Fruit fly (Drosophila melanogaster) whole organism, pupa: Measurements from ENCODE around the gene SMC3.
A peak's percentile ranks its signal among the peaks of the same experiment; 100 is the strongest.

Experiments used
- CG10348 ChIP-seq: fragments of 200-800 bp; sonication (Bioruptor generic); IDR thresholded peaks from 2 replicates; pipeline ENCODE4 v1.3.6; 2022; ENCODE audit warnings: missing biosample characterization, missing genetic modification characterization
- CG12605 ChIP-seq: fragments of 200-800 bp; sonication (Bioruptor generic); IDR thresholded peaks from 2 replicates; pipeline ENCODE4 v1.3.6; 2022; ENCODE audit warnings: missing biosample characterization, missing genetic modification characterization
- CG13204 ChIP-seq: fragments of 200-800 bp; sonication (Bioruptor generic); optimal IDR thresholded peaks from 2 replicates; lab custom pipeline; 2018; ENCODE audit warnings: missing biosample characterization, mild to moderate bottlenecking, missing genetic modification characterization, moderate library complexity
- CG14655 ChIP-seq: fragments of 200-800 bp; sonication (Bioruptor generic); optimal IDR thresholded peaks from 3 replicates; lab custom pipeline; 2017; ENCODE audit warnings: mild to moderate bottlenecking, missing biosample characterization, missing genetic modification reagents, missing genetic modification characterization
- CG15710 ChIP-seq: fragments of 200-800 bp; sonication (Bioruptor generic); optimal IDR thresholded peaks from 2 replicates; lab custom pipeline; 2018; ENCODE audit warnings: missing biosample characterization, mild to moderate bottlenecking, missing genetic modification characterization, moderate library complexity
- CG17806 ChIP-seq: fragments of 200-800 bp; sonication (Bioruptor generic); optimal IDR thresholded peaks from 2 replicates; lab custom pipeline; 2018; ENCODE audit warnings: missing biosample characterization, mild to moderate bottlenecking, missing genetic modification characterization, moderate library complexity
- CG32121 ChIP-seq: fragments of 200-800 bp; sonication (Bioruptor generic); IDR thresholded peaks from 2 replicates; pipeline ENCODE4 v1.3.6; 2022; ENCODE audit warnings: missing biosample characterization, missing genetic modification characterization
- CG34367 ChIP-seq: fragments of 200-800 bp; sonication (Bioruptor generic); optimal IDR thresholded peaks from 2 replicates; lab custom pipeline; 2018; ENCODE audit warnings: missing biosample characterization, mild to moderate bottlenecking, missing genetic modification characterization
- CG4496 ChIP-seq: fragments of 200-800 bp; sonication (Bioruptor generic); IDR thresholded peaks from 3 replicates; pipeline ENCODE4 v1.3.6; 2022; ENCODE audit warnings: missing biosample characterization, missing genetic modification characterization
- CG8159 ChIP-seq: fragments of 200-800 bp; sonication (Bioruptor generic); optimal IDR thresholded peaks from 3 replicates; lab custom pipeline; 2018; ENCODE audit warnings: missing biosample characterization, mild to moderate bottlenecking, missing genetic modification characterization, moderate library complexity
- CG8301 ChIP-seq: fragments of 200-800 bp; sonication (Bioruptor generic); optimal IDR thresholded peaks from 2 replicates; lab custom pipeline; 2018; ENCODE audit warnings: missing biosample characterization, mild to moderate bottlenecking, missing genetic modification characterization
- CG9948 ChIP-seq: fragments of 200-800 bp; sonication (Bioruptor generic); optimal IDR thresholded peaks from 2 replicates; lab custom pipeline; 2018; ENCODE audit warnings: missing biosample characterization, mild to moderate bottlenecking, missing genetic modification characterization, moderate library complexity
- D1 ChIP-seq: fragments of 200-800 bp; sonication (Bioruptor generic); optimal IDR thresholded peaks from 2 replicates; lab custom pipeline; 2018; ENCODE audit warnings: missing biosample characterization, mild to moderate bottlenecking, missing genetic modification characterization, moderate library complexity
- EcR ChIP-seq: fragments of 200-800 bp; sonication (Bioruptor generic); optimal IDR thresholded peaks from 3 replicates; lab custom pipeline; 2019; ENCODE audit warnings: missing biosample characterization, missing genetic modification characterization, mild to moderate bottlenecking, moderate library complexity, missing genetic modification reagents
- Ets98B ChIP-seq: fragments of 200-800 bp; sonication (Bioruptor generic); IDR thresholded peaks from 2 replicates; pipeline ENCODE4 v1.3.6; 2022; ENCODE audit warnings: missing biosample characterization, missing genetic modification characterization
- Pif1A ChIP-seq: fragments of 200-800 bp; sonication (Bioruptor generic); optimal IDR thresholded peaks from 3 replicates; lab custom pipeline; 2016; ENCODE audit warnings: missing biosample characterization, missing genetic modification characterization
- Pif1B ChIP-seq: fragments of 200-800 bp; sonication (Bioruptor generic); optimal IDR thresholded peaks from 3 replicates; lab custom pipeline; 2016; ENCODE audit warnings: missing biosample characterization, missing genetic modification characterization
- Snoo ChIP-seq: fragments of 200-800 bp; sonication (Bioruptor generic); optimal IDR thresholded peaks from 3 replicates; lab custom pipeline; 2017; ENCODE audit warnings: missing biosample characterization, mild to moderate bottlenecking, missing genetic modification characterization, inconsistent platforms
- fd96Ca ChIP-seq: fragments of 200-800 bp; sonication (Bioruptor generic); IDR thresholded peaks from 3 replicates; pipeline ENCODE4 v1.3.6; 2022; ENCODE audit warnings: missing biosample characterization, missing genetic modification characterization
- gl ChIP-seq: fragments of 200-800 bp; sonication (Bioruptor generic); optimal IDR thresholded peaks from 2 replicates; lab custom pipeline; 2018; ENCODE audit warnings: missing biosample characterization, mild to moderate bottlenecking, missing genetic modification characterization
- rn ChIP-seq: fragments of 200-800 bp; sonication (Bioruptor generic); IDR thresholded peaks from 2 replicates; pipeline ENCODE4 v1.3.6; 2022; ENCODE audit warnings: missing biosample characterization, missing genetic modification characterization

SMC3 gene

dm6 chrX:16618724-16619123 lies 25.5 kb upstream of the SMC3 start:
- TF ChIP-seq Pif1A, result no peak
- no peak for TF ChIP-seq EcR (GFP tag; lab: Kevin White, UChicago)
- TF ChIP-seq CG8159 (tag; lab: Kevin White, UChicago), result no peak
- TF ChIP-seq CG34367 (tag; lab: Kevin White, UChicago), result no peak
- TF ChIP-seq CG17806, result no peak
- TF ChIP-seq fd96Ca (GFP tag; lab: Robert Waterston, UW), result no peak
- no peak for TF ChIP-seq gl (tag; lab: Kevin White, UChicago)
- no peak for TF ChIP-seq Snoo (tag; lab: Kevin White, UChicago)
- no peak for TF ChIP-seq CG14655 (GFP tag; lab: Kevin White, UChicago)
- TF ChIP-seq CG10348 (GFP tag; lab: Robert Waterston, UW), result no peak
- TF ChIP-seq rn (GFP tag; lab: Robert Waterston, UW), result no peak
- TF ChIP-seq D1 (tag; lab: Kevin White, UChicago), result no peak
- TF ChIP-seq CG4496 (GFP tag; lab: Robert Waterston, UW), result no peak
- TF ChIP-seq CG32121 (GFP tag; lab: Robert Waterston, UW), result no peak

- no peak for TF ChIP-seq gl (tag; lab: Kevin White, UChicago)
- no peak for TF ChIP-seq Ets98B (GFP tag; lab: Robert Waterston, UW)
- TF ChIP-seq CG13204, result no peak
- no peak for TF ChIP-seq CG12605 (GFP tag; lab: Robert Waterston, UW)
- TF ChIP-seq CG34367 (tag; lab: Kevin White, UChicago), result no peak
- no peak for TF ChIP-seq fd96Ca (GFP tag; lab: Robert Waterston, UW)
These were observed 23.8 kb upstream of the SMC3 start for dm6 chrX:16616773-16617738.

- TF ChIP-seq CG4496 (GFP tag; lab: Robert Waterston, UW), result no peak
- peak; percentile 40 for TF ChIP-seq CG13204
- TF ChIP-seq EcR (GFP tag; lab: Kevin White, UChicago), result peak; percentile 21
These were observed 17.4 kb upstream of the SMC3 start, which contains the start of gene mbt for dm6 chrX:16610601-16611058. mbt (plus strand) TSS chrX:16610685.

- TF ChIP-seq EcR (GFP tag; lab: Kevin White, UChicago), result peak; percentile 37
- TF ChIP-seq CG13204, result peak; percentile 0
- TF ChIP-seq fd96Ca (GFP tag; lab: Robert Waterston, UW), result no peak
These were observed 14.6 kb upstream of the SMC3 start for dm6 chrX:16607828-16608227.

dm6 chrX:16599770-16600169 lies 6.5 kb upstream of the SMC3 start:
- TF ChIP-seq rn (GFP tag; lab: Robert Waterston, UW) (peak; percentile 78), CG10348 (GFP tag; lab: Robert Waterston, UW) (no peak), CG34367 (tag; lab: Kevin White, UChicago) (peak; percentile 96), CG32121 (GFP tag; lab: Robert Waterston, UW) (peak; percentile 89), CG9948 (tag; lab: Kevin White, UChicago) (peak; percentile 85), CG15710 (tag; lab: Kevin White, UChicago) (peak; percentile 94), CG13204 (peak; percentile 98), EcR (GFP tag; lab: Kevin White, UChicago) (peak; percentile 69), Ets98B (GFP tag; lab: Robert Waterston, UW) (peak; percentile 91), fd96Ca (GFP tag; lab: Robert Waterston, UW) (peak; percentile 93), gl (tag; lab: Kevin White, UChicago) (peak; percentile 99), CG4496 (GFP tag; lab: Robert Waterston, UW) (peak; percentile 97), D1 (tag; lab: Kevin White, UChicago) (no peak), Snoo (tag; lab: Kevin White, UChicago) (peak; percentile 92), CG12605 (GFP tag; lab: Robert Waterston, UW) (peak; percentile 99), CG14655 (GFP tag; lab: Kevin White, UChicago) (peak; percentile 86), Pif1B (GFP tag; lab: Kevin White, UChicago) (peak; percentile 96), CG8301 (tag; lab: Kevin White, UChicago) (peak; percentile 76), Pif1A (peak; percentile 97), CG8159 (tag; lab: Kevin White, UChicago) (peak; percentile 92), CG17806 (peak; percentile 88)

- TF ChIP-seq D1 (tag; lab: Kevin White, UChicago) (no peak), Pif1B (GFP tag; lab: Kevin White, UChicago) (no peak), Pif1A (no peak), fd96Ca (GFP tag; lab: Robert Waterston, UW) (0 out of 3 replicates have a peak, but pooled peaks have one; percentile 12), CG8159 (tag; lab: Kevin White, UChicago) (no peak), CG15710 (tag; lab: Kevin White, UChicago) (no peak)
These were observed 5.9 kb upstream of the SMC3 start, which contains the start of the genes CG9784 and Nup153 for dm6 chrX:16598978-16599664. CG9784 (minus strand) TSS chrX:16599215. Nup153 (plus strand) TSS chrX:16599241.
